Worm (Caenorhabditis elegans) whole organism, early embryonic: ENCODE data around the gene unc-43.

Source experiments
- B0310.2 ChIP-seq: sonication (generic microtip); optimal IDR thresholded peaks from 2 replicates; lab custom pipeline; 2016; ENCODE audit warnings: mild to moderate bottlenecking, missing genetic modification characterization, missing compliant biosample characterization
- F13C5.2 ChIP-seq: sonication (generic microtip); optimal IDR thresholded peaks from 2 replicates; lab custom pipeline; 2017; ENCODE audit warnings: mild to moderate bottlenecking, missing genetic modification characterization, inconsistent platforms, missing compliant biosample characterization
- aly-1 ChIP-seq: sonication (generic microtip); optimal IDR thresholded peaks from 2 replicates; lab custom pipeline; 2016; ENCODE audit warnings: missing genetic modification characterization, missing compliant biosample characterization
- ama-1 ChIP-seq: fragments of 150-350 bp; optimal IDR thresholded peaks from 2 replicates; lab custom pipeline; 2014
- ceh-13 ChIP-seq: fragments of 200-800 bp; sonication (Bioruptor generic); optimal IDR thresholded peaks from 2 replicates; lab custom pipeline; 2018; ENCODE audit warnings: mild to moderate bottlenecking, missing genetic modification characterization, missing compliant biosample characterization
- ceh-36 ChIP-seq: sonication (generic microtip); optimal IDR thresholded peaks from 2 replicates; lab custom pipeline; 2016; ENCODE audit warnings: missing genetic modification characterization, inconsistent platforms, missing compliant biosample characterization
- ets-7 ChIP-seq: sonication (generic microtip); optimal IDR thresholded peaks from 2 replicates; lab custom pipeline; 2016; ENCODE audit warnings: missing genotype, missing genetic modification characterization, missing compliant biosample characterization
- flt-1 ChIP-seq: fragments of 200-800 bp; sonication (Bioruptor generic); IDR thresholded peaks from 2 replicates; pipeline ENCODE4 v1.3.6; 2022; ENCODE audit warnings: missing genetic modification characterization, missing compliant biosample characterization
- hmbx-1 ChIP-seq: sonication (generic microtip); optimal IDR thresholded peaks from 2 replicates; lab custom pipeline; 2016; ENCODE audit warnings: mild to moderate bottlenecking, missing genetic modification characterization, missing compliant biosample characterization
- hmg-4 ChIP-seq: fragments of 200-800 bp; sonication (Bioruptor generic); optimal IDR thresholded peaks from 2 replicates; lab custom pipeline; 2018; ENCODE audit warnings: mild to moderate bottlenecking, missing genetic modification characterization, missing compliant biosample characterization
- hnd-1 ChIP-seq: sonication (generic microtip); optimal IDR thresholded peaks from 2 replicates; lab custom pipeline; 2016; ENCODE audit warnings: missing genetic modification characterization, missing compliant biosample characterization
- pes-1 ChIP-seq: fragments of 200-800 bp; sonication (Bioruptor generic); IDR thresholded peaks from 2 replicates; pipeline ENCODE4 v1.3.6; 2022; ENCODE audit warnings: missing genetic modification reagents, missing genetic modification characterization, missing compliant biosample characterization
- scrt-1 ChIP-seq: fragments of 200-800 bp; sonication (Bioruptor generic); IDR thresholded peaks from 2 replicates; pipeline ENCODE4 v1.3.6; 2022; ENCODE audit warnings: missing genetic modification characterization, missing compliant biosample characterization
- sea-1 ChIP-seq: fragments of 200-800 bp; sonication (Bioruptor generic); conservative IDR thresholded peaks from 2 replicates; pipeline ENCODE4 v1.3.6; 2022; ENCODE audit warnings: missing genetic modification characterization, missing compliant biosample characterization
- tbx-11 ChIP-seq: fragments of 200-800 bp; sonication (Bioruptor generic); IDR thresholded peaks from 2 replicates; pipeline ENCODE4 v1.3.6; 2022; ENCODE audit warnings: missing genetic modification characterization, missing compliant biosample characterization
- tbx-37 ChIP-seq: fragments of 200-800 bp; sonication (Bioruptor generic); conservative IDR thresholded peaks from 2 replicates; pipeline ENCODE4 v1.3.6; 2022; ENCODE audit warnings: missing genetic modification reagents, missing genetic modification characterization, missing compliant biosample characterization
- tra-4 ChIP-seq: sonication (generic microtip); optimal IDR thresholded peaks from 2 replicates; lab custom pipeline; 2017; ENCODE audit warnings: missing genetic modification characterization, missing compliant biosample characterization

Gene unc-43

ce11 chrIV:10360336-10360735 is 10.3 kb upstream of the unc-43 start, which contains the start of gene ugt-59:
ugt-59 (plus strand) TSS chrIV:10360636.
- TF ChIP-seq ets-7 (tag; lab: Kevin White, UChicago) = no peak
- no peak for TF ChIP-seq hmg-4 (GFP tag; lab: Kevin White, UChicago)
- TF ChIP-seq B0310.2 (tag; lab: Kevin White, UChicago) = no peak
- no peak for TF ChIP-seq hnd-1 (tag; lab: Kevin White, UChicago)
- TF ChIP-seq tra-4 (tag; lab: Kevin White, UChicago) = no peak
- no peak for TF ChIP-seq tbx-37 (GFP tag; lab: Robert Waterston, UW)
- TF ChIP-seq F13C5.2 (tag; lab: Kevin White, UChicago) = no peak
- TF ChIP-seq tbx-11 (GFP tag; lab: Robert Waterston, UW) = no peak
- TF ChIP-seq scrt-1 (GFP tag; lab: Robert Waterston, UW) = no peak
- TF ChIP-seq ama-1 = no peak
- no peak for TF ChIP-seq sea-1 (GFP tag; lab: Robert Waterston, UW)
- TF ChIP-seq flt-1 (GFP tag; lab: Robert Waterston, UW) = no peak

DNA sequence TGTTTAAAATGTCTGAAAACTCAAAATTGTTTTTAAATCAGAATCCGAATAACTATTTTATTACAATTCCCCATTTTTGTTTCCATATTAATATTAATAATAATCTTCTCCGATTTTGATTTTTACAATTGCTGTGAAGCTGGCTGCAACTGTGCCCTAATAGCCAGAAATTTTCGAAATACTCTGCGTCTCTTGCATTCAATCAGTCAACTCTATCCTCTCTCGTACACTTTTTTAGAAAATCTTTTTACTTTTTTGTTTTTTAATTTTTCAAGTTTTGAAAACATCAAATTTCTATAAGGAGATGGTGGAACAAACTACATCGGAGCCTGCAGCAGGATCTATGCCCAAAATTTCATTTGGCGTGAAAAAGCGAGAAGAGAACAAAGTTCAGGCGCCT is 7.8 kb upstream of the unc-43 start, which contains the start of gene gkow-1:
Gene gkow-1 (plus strand): TSS at position 301 of the 400 bp plus-strand sequence.
- no peak for TF ChIP-seq ceh-36 (tag; lab: Kevin White, UChicago)
- TF ChIP-seq ama-1 = no peak
- no peak for TF ChIP-seq hmbx-1 (tag; lab: Kevin White, UChicago)
- no peak for TF ChIP-seq flt-1 (GFP tag; lab: Robert Waterston, UW)
- no peak for TF ChIP-seq hnd-1 (tag; lab: Kevin White, UChicago)
- no peak for TF ChIP-seq tbx-11 (GFP tag; lab: Robert Waterston, UW)
- no peak for TF ChIP-seq aly-1 (tag; lab: Kevin White, UChicago)
- no peak for TF ChIP-seq F13C5.2 (tag; lab: Kevin White, UChicago)
- TF ChIP-seq tra-4 (tag; lab: Kevin White, UChicago) = no peak
- TF ChIP-seq scrt-1 (GFP tag; lab: Robert Waterston, UW) = no peak
- no peak for TF ChIP-seq pes-1 (GFP tag; lab: Robert Waterston, UW)
- TF ChIP-seq sea-1 (GFP tag; lab: Robert Waterston, UW) = no peak
- no peak for TF ChIP-seq hmg-4 (GFP tag; lab: Kevin White, UChicago)

- TF ChIP-seq hmg-4 (GFP tag; lab: Kevin White, UChicago) = no peak
- TF ChIP-seq ets-7 (tag; lab: Kevin White, UChicago) = no peak
- TF ChIP-seq F13C5.2 (tag; lab: Kevin White, UChicago) = no peak
- TF ChIP-seq pes-1 (GFP tag; lab: Robert Waterston, UW) = no peak
- no peak for TF ChIP-seq flt-1 (GFP tag; lab: Robert Waterston, UW)
- TF ChIP-seq hmbx-1 (tag; lab: Kevin White, UChicago) = no peak
- TF ChIP-seq B0310.2 (tag; lab: Kevin White, UChicago) = no peak
- TF ChIP-seq ceh-13 (GFP tag; lab: Kevin White, UChicago) = no peak
- TF ChIP-seq tbx-37 (GFP tag; lab: Robert Waterston, UW) = no peak
Measured at ce11 chrIV:10357072-10357471, 7.1 kb upstream of the unc-43 start, which contains the start of gene R11A8.1. R11A8.1 (minus strand) TSS chrIV:10357172.

DNA sequence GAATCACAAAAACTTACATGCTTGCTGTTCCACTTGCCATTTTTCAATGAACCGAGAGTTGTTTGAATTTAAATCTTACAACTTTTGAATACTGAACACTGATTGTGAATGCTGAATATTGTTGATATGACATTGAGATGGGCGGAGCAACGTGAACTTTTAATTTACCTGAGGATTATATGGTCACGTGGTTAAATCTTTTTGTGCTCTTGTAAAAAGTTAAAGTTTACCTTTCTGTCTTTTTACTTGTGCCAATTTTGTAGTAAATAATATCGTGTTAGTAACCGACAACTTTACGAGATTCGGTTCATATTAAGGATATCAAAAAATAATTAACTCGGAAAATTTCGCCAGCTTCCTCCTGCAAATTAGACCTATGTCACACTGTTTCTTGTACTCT is 2.2 kb upstream of the unc-43 start, which contains the start of gene Y43C5B.2:
Gene Y43C5B.2 (minus strand): TSS at position 101 of the 400 bp plus-strand sequence.
- TF ChIP-seq aly-1 (tag; lab: Kevin White, UChicago) = no peak
- TF ChIP-seq ets-7 (tag; lab: Kevin White, UChicago) = no peak
- no peak for TF ChIP-seq sea-1 (GFP tag; lab: Robert Waterston, UW)
- no peak for TF ChIP-seq ama-1
- TF ChIP-seq tbx-11 (GFP tag; lab: Robert Waterston, UW) = no peak
- TF ChIP-seq tbx-37 (GFP tag; lab: Robert Waterston, UW) = no peak
- TF ChIP-seq ceh-13 (GFP tag; lab: Kevin White, UChicago) = no peak
- no peak for TF ChIP-seq ceh-36 (tag; lab: Kevin White, UChicago)
- TF ChIP-seq B0310.2 (tag; lab: Kevin White, UChicago) = no peak
- no peak for TF ChIP-seq hnd-1 (tag; lab: Kevin White, UChicago)
- no peak for TF ChIP-seq scrt-1 (GFP tag; lab: Robert Waterston, UW)
- TF ChIP-seq tra-4 (tag; lab: Kevin White, UChicago) = no peak
- TF ChIP-seq flt-1 (GFP tag; lab: Robert Waterston, UW) = no peak

- TF ChIP-seq hmg-4 (GFP tag; lab: Kevin White, UChicago) (no peak), hnd-1 (tag; lab: Kevin White, UChicago) (no peak), aly-1 (tag; lab: Kevin White, UChicago) (no peak), ceh-13 (GFP tag; lab: Kevin White, UChicago) (no peak), F13C5.2 (tag; lab: Kevin White, UChicago) (no peak), sea-1 (GFP tag; lab: Robert Waterston, UW) (no peak), flt-1 (GFP tag; lab: Robert Waterston, UW) (no peak), scrt-1 (GFP tag; lab: Robert Waterston, UW) (no peak), ets-7 (tag; lab: Kevin White, UChicago) (no peak), ama-1 (no peak), tbx-11 (GFP tag; lab: Robert Waterston, UW) (no peak)
Measured at ce11 chrIV:10347528-10347927, 2.5 kb downstream of the unc-43 start.

ce11 chrIV:10346948-10347347 is 3.1 kb downstream of the unc-43 start:
- TF ChIP-seq hmbx-1 (tag; lab: Kevin White, UChicago) (no peak), tbx-11 (GFP tag; lab: Robert Waterston, UW) (no peak), tra-4 (tag; lab: Kevin White, UChicago) (no peak), ceh-36 (tag; lab: Kevin White, UChicago) (no peak), ceh-13 (GFP tag; lab: Kevin White, UChicago) (no peak), F13C5.2 (tag; lab: Kevin White, UChicago) (no peak), hmg-4 (GFP tag; lab: Kevin White, UChicago) (no peak), aly-1 (tag; lab: Kevin White, UChicago) (no peak), ets-7 (tag; lab: Kevin White, UChicago) (no peak), hnd-1 (tag; lab: Kevin White, UChicago) (no peak), sea-1 (GFP tag; lab: Robert Waterston, UW) (no peak)

- TF ChIP-seq tra-4 (tag; lab: Kevin White, UChicago) = no peak
- TF ChIP-seq aly-1 (tag; lab: Kevin White, UChicago) = no peak
- no peak for TF ChIP-seq sea-1 (GFP tag; lab: Robert Waterston, UW)
- TF ChIP-seq hmg-4 (GFP tag; lab: Kevin White, UChicago) = no peak
- TF ChIP-seq hnd-1 (tag; lab: Kevin White, UChicago) = no peak
- TF ChIP-seq scrt-1 (GFP tag; lab: Robert Waterston, UW) = no peak
- TF ChIP-seq ceh-13 (GFP tag; lab: Kevin White, UChicago) = no peak
Measured at ce11 chrIV:10345990-10346389, 4.0 kb downstream of the unc-43 start.
